Fruit fly (Drosophila melanogaster) whole organism, wandering third instar larva: ENCODE data around the gene CG43367.

Source experiments
- CrebA ChIP-seq: fragments of 200-800 bp; sonication (Bioruptor generic); optimal IDR thresholded peaks from 2 replicates; lab custom pipeline; 2016; ENCODE audit warnings: missing biosample characterization, mild to moderate bottlenecking, missing genetic modification characterization, borderline replicate concordance
- Hnf4 ChIP-seq: fragments of 200-800 bp; sonication (Bioruptor generic); optimal IDR thresholded peaks from 2 replicates; lab custom pipeline; 2016; ENCODE audit warnings: missing biosample characterization, mild to moderate bottlenecking, missing genetic modification characterization
- Hr78 ChIP-seq: fragments of >200 bp; optimal IDR thresholded peaks from 2 replicates; lab custom pipeline; 2017; ENCODE audit warnings: missing biosample characterization, missing genetic modification characterization
- Jra ChIP-seq: sonication (Bioruptor generic); optimal IDR thresholded peaks from 2 replicates; lab custom pipeline; 2016; ENCODE audit warnings: missing biosample characterization, missing genetic modification characterization
- br ChIP-seq: fragments of 200-800 bp; sonication (Bioruptor generic); optimal IDR thresholded peaks from 2 replicates; lab custom pipeline; 2016; ENCODE audit warnings: missing biosample characterization, missing genetic modification characterization
- foxo ChIP-seq, 2 experiments: fragments of 200-800 bp; sonication (Bioruptor generic); optimal IDR thresholded peaks; 2 replicates in 1 of 2; 3 replicates in 1 of 2; lab custom pipeline; 2016 to 2017; ENCODE audit warnings: missing biosample characterization in 2 of 2, missing genetic modification characterization in 2 of 2
- fru ChIP-seq: fragments of 200-800 bp; sonication (Bioruptor generic); optimal IDR thresholded peaks from 3 replicates; lab custom pipeline; 2016; ENCODE audit warnings: missing biosample characterization, mild to moderate bottlenecking, missing genetic modification characterization
- lola ChIP-seq: fragments of >200 bp; optimal IDR thresholded peaks from 2 replicates; lab custom pipeline; 2017; ENCODE audit warnings: missing biosample characterization, missing genetic modification characterization
- pan ChIP-seq: fragments of >200 bp; optimal IDR thresholded peaks from 2 replicates; lab custom pipeline; 2017
- psq ChIP-seq: fragments of 200-800 bp; sonication (Bioruptor generic); optimal IDR thresholded peaks from 3 replicates; lab custom pipeline; 2017; ENCODE audit warnings: missing biosample characterization, mild to moderate bottlenecking, missing genetic modification characterization, moderate library complexity
- rgr ChIP-seq: fragments of 200-800 bp; sonication (Bioruptor generic); optimal IDR thresholded peaks from 3 replicates; lab custom pipeline; 2016; ENCODE audit warnings: missing biosample characterization, mild to moderate bottlenecking, missing genetic modification characterization
- tai ChIP-seq: sonication (Bioruptor generic); optimal IDR thresholded peaks from 2 replicates; lab custom pipeline; 2016; ENCODE audit warnings: missing biosample characterization, missing genetic modification characterization
- usp ChIP-seq: fragments of >200 bp; optimal IDR thresholded peaks from 2 replicates; lab custom pipeline; 2017; ENCODE audit warnings: missing biosample characterization, missing genetic modification characterization

dm6 chr3L:4263502-4263901 lies 69.7 kb downstream of the CG43367 start, which contains the start of gene CG1273:
- TF ChIP-seq Hr78 (GFP tag; lab: Kevin White, UChicago), result no peak
- TF ChIP-seq rgr (GFP tag; lab: Kevin White, UChicago), result no peak
- TF ChIP-seq psq, result no peak
- TF ChIP-seq lola (GFP tag; lab: Kevin White, UChicago), result no peak
- no peak for TF ChIP-seq usp
- no peak for TF ChIP-seq fru
- no peak for TF ChIP-seq foxo (GFP tag; optimal IDR thresholded peaks at IDR 0.05; lab: Kevin White, UChicago)
- TF ChIP-seq pan (lab: Kevin White, UChicago), result no peak
- TF ChIP-seq CrebA, result no peak
- TF ChIP-seq tai (GFP tag; lab: Kevin White, UChicago), result no peak
- no peak for TF ChIP-seq Jra (GFP tag; lab: Kevin White, UChicago)
- no peak for TF ChIP-seq Hnf4 (GFP tag; lab: Kevin White, UChicago)
- no peak for TF ChIP-seq br
